Worm (Caenorhabditis elegans): ENCODE measurements around the gene glb-2.

- no peak for TF ChIP-seq ztf-11 (tag; optimal IDR thresholded peaks at IDR 0.05)
- no peak for TF ChIP-seq dmd-8 (GFP tag; IDR thresholded peaks at IDR 0.05)
- TF ChIP-seq nhr-28 (tag; optimal IDR thresholded peaks at IDR 0.05) = no peak
- no peak for TF ChIP-seq nhr-6 (tag; optimal IDR thresholded peaks at IDR 0.05)
- no peak for TF ChIP-seq ZK546.5 (tag; optimal IDR thresholded peaks at IDR 0.05)
- no peak for TF ChIP-seq aha-1 (tag)
- TF ChIP-seq jun-1 (tag; optimal IDR thresholded peaks at IDR 0.05) = no peak
- no peak for TF ChIP-seq fkh-10 (GFP tag; optimal IDR thresholded peaks at IDR 0.05)
- no peak for TF ChIP-seq saeg-2 (GFP tag; IDR thresholded peaks at IDR 0.05)
- no peak for TF ChIP-seq R02D3.7 (tag; optimal IDR thresholded peaks at IDR 0.05)
- no peak for TF ChIP-seq nhr-10 (tag; optimal IDR thresholded peaks at IDR 0.05)
- TF ChIP-seq nhr-76 (tag; optimal IDR thresholded peaks at IDR 0.05) = no peak
These were observed 38.4 kb upstream of the glb-2 start for ce11 chrIV:7301481-7301880.

Measured in whole organism, L4 larva.